Worm (Caenorhabditis elegans) whole organism, L4 larva: ENCODE data around the gene otpl-1.
A peak's percentile ranks its signal among the peaks of the same experiment; 100 is the strongest.

Experiments used
- F26F4.8 ChIP-seq: fragments of 200-800 bp; sonication (Bioruptor generic); conservative IDR thresholded peaks from 2 replicates; pipeline ENCODE4 v1.3.6; 2022; ENCODE audit warnings: missing genetic modification characterization, missing compliant biosample characterization
- F37D6.2 ChIP-seq: sonication (generic microtip); optimal IDR thresholded peaks from 2 replicates; lab custom pipeline; 2016; ENCODE audit warnings: mild to moderate bottlenecking, missing genetic modification characterization, missing compliant biosample characterization
- F44E2.7 ChIP-seq: fragments of 200-800 bp; sonication (Bioruptor generic); IDR thresholded peaks from 2 replicates; pipeline ENCODE4 v2.1.2; 2022; ENCODE audit warnings: missing genetic modification characterization, missing compliant biosample characterization
- T20F7.1 ChIP-seq: fragments of 200-800 bp; sonication (Bioruptor generic); optimal IDR thresholded peaks from 2 replicates; lab custom pipeline; 2018; ENCODE audit warnings: mild to moderate bottlenecking, missing genetic modification characterization, missing compliant biosample characterization
- T26A8.4 ChIP-seq: fragments of 200-800 bp; sonication (Bioruptor generic); IDR thresholded peaks from 2 replicates; pipeline ENCODE4 v1.3.6; 2022; ENCODE audit warnings: missing genetic modification characterization, missing compliant biosample characterization
- Y105C5A.15 ChIP-seq: fragments of 200-800 bp; sonication (Bioruptor generic); IDR thresholded peaks from 2 replicates; pipeline ENCODE4 v1.3.6; 2022; ENCODE audit warnings: missing genetic modification characterization, missing compliant biosample characterization
- Y5F2A.4 ChIP-seq: fragments of 200-800 bp; sonication (Bioruptor generic); optimal IDR thresholded peaks from 2 replicates; lab custom pipeline; 2018; ENCODE audit warnings: mild to moderate bottlenecking, missing genetic modification characterization, missing compliant biosample characterization
- Y75B8A.6 ChIP-seq: fragments of 200-800 bp; sonication (Bioruptor generic); IDR thresholded peaks from 2 replicates; pipeline ENCODE4 v1.3.6; 2022; ENCODE audit warnings: missing genetic modification reagents, missing genetic modification characterization, missing compliant biosample characterization
- ZK337.2 ChIP-seq: fragments of 200-800 bp; sonication (Bioruptor generic); IDR thresholded peaks from 2 replicates; pipeline ENCODE4 v1.3.6; 2022; ENCODE audit warnings: missing genetic modification reagents, missing genetic modification characterization, missing compliant biosample characterization
- ZK546.5 ChIP-seq, 2 experiments: sonication (generic microtip); optimal IDR thresholded peaks; 2 replicates each; lab custom pipeline; 2017; ENCODE audit warnings: missing biosample characterization in 2 of 2, missing genetic modification characterization in 2 of 2
- aha-1 ChIP-seq: fragments of 150-350 bp; peaks from one replicate; lab custom pipeline; 2014; ENCODE audit warnings: missing biosample characterization, missing genetic modification characterization
- ama-1 ChIP-seq: fragments of 150-350 bp; optimal IDR thresholded peaks from 2 replicates; lab custom pipeline; 2014; ENCODE audit warnings: inconsistent platforms, mixed read lengths
- attf-4 ChIP-seq: sonication (generic microtip); optimal IDR thresholded peaks from 3 replicates; lab custom pipeline; 2017; ENCODE audit warnings: missing biosample characterization, missing genetic modification characterization
- ceh-28 ChIP-seq: fragments of 150-350 bp; optimal IDR thresholded peaks from 2 replicates; lab custom pipeline; 2014; ENCODE audit warnings: missing biosample characterization, missing genetic modification reagents, missing genetic modification characterization
- ces-1 ChIP-seq: fragments of 150-350 bp; sonication (generic microtip); optimal IDR thresholded peaks from 4 replicates; lab custom pipeline; 2014; ENCODE audit warnings: missing biosample characterization, missing genetic modification reagents, missing genetic modification characterization
- daf-16 ChIP-seq, 3 experiments: sonication (generic microtip); optimal IDR thresholded peaks; 2 replicates each; lab custom pipeline; 2016 to 2017; ENCODE audit warnings: missing genetic modification characterization in 3 of 3, missing genetic modification reagents in 3 of 3, mild to moderate bottlenecking in 2 of 3, missing compliant biosample characterization in 2 of 3, missing biosample characterization in 1 of 3, moderate library complexity in 1 of 3
- daf-19 ChIP-seq: fragments of 200-800 bp; sonication (Bioruptor generic); conservative IDR thresholded peaks from 2 replicates; pipeline ENCODE4 v1.3.6; 2022; ENCODE audit warnings: missing genetic modification characterization, missing compliant biosample characterization
- duxl-1 ChIP-seq: sonication (generic microtip); optimal IDR thresholded peaks from 2 replicates; lab custom pipeline; 2016; ENCODE audit warnings: mild to moderate bottlenecking, missing genetic modification characterization, moderate library complexity, missing compliant biosample characterization; ENCODE audit not compliant: poor library complexity
- dve-1 ChIP-seq: sonication (generic microtip); optimal IDR thresholded peaks from 2 replicates; lab custom pipeline; 2017; ENCODE audit warnings: antibody characterized with exemption, mild to moderate bottlenecking, missing genetic modification characterization, missing compliant biosample characterization; ENCODE audit not compliant: insufficient read depth
- fos-1 ChIP-seq: fragments of 150-350 bp; optimal IDR thresholded peaks from 2 replicates; lab custom pipeline; 2014; ENCODE audit warnings: missing biosample characterization, missing genetic modification characterization
- hif-1 ChIP-seq, 2 experiments: sonication (generic microtip); optimal IDR thresholded peaks; 2 replicates each; lab custom pipeline; 2016 to 2017; ENCODE audit warnings: missing compliant biosample characterization in 2 of 2, missing genetic modification characterization in 2 of 2, missing genetic modification reagents in 2 of 2, missing genotype in 2 of 2, mild to moderate bottlenecking in 1 of 2
- hlh-11 ChIP-seq: fragments of 200-800 bp; sonication (Bioruptor generic); optimal IDR thresholded peaks from 2 replicates; lab custom pipeline; 2018; ENCODE audit warnings: mild to moderate bottlenecking, missing genetic modification characterization, missing compliant biosample characterization
- lin-13 ChIP-seq: fragments of 150-350 bp; optimal IDR thresholded peaks from 2 replicates; lab custom pipeline; 2014; ENCODE audit warnings: missing biosample characterization, missing genetic modification reagents, missing genetic modification characterization
- lin-15B ChIP-seq: fragments of 150-350 bp; sonication (generic microtip); optimal IDR thresholded peaks from 3 replicates; lab custom pipeline; 2014; ENCODE audit warnings: missing biosample characterization, missing genetic modification characterization
- lin-29 ChIP-seq: fragments of 200-800 bp; sonication (Bioruptor generic); IDR thresholded peaks from 2 replicates; pipeline ENCODE4 v1.3.6; 2022; ENCODE audit warnings: missing genetic modification reagents, missing genetic modification characterization, missing compliant biosample characterization
- lin-38 ChIP-seq: fragments of 200-800 bp; sonication (Bioruptor generic); IDR thresholded peaks from 2 replicates; pipeline ENCODE4 v1.3.6; 2022; ENCODE audit warnings: missing genetic modification reagents, missing genetic modification characterization, missing compliant biosample characterization
- lsy-2 ChIP-seq, 2 experiments: fragments of 150-350 bp in 1 of 2; sonication (generic microtip) in 1 of 2; optimal IDR thresholded peaks; 2 replicates each; lab custom pipeline; 2014 to 2017; ENCODE audit warnings: missing biosample characterization in 2 of 2, missing genetic modification characterization in 2 of 2
- madf-5 ChIP-seq, 2 experiments: fragments of 200-800 bp; sonication (Bioruptor generic); IDR thresholded peaks; 2 replicates each; pipeline ENCODE4 v1.3.6; 2022; ENCODE audit warnings: missing compliant biosample characterization in 2 of 2, missing genetic modification characterization in 2 of 2
- mdt-29 ChIP-seq: fragments of 200-800 bp; sonication (Bioruptor generic); IDR thresholded peaks from 2 replicates; pipeline ENCODE4 v1.3.6; 2022; ENCODE audit warnings: missing genetic modification reagents, missing genetic modification characterization, missing compliant biosample characterization
- nhr-111 ChIP-seq: fragments of 200-800 bp; sonication (Bioruptor generic); optimal IDR thresholded peaks from 2 replicates; lab custom pipeline; 2018; ENCODE audit warnings: mild to moderate bottlenecking, missing genetic modification characterization, missing compliant biosample characterization
- nhr-237 ChIP-seq: sonication (generic microtip); optimal IDR thresholded peaks from 2 replicates; lab custom pipeline; 2017; ENCODE audit warnings: missing biosample characterization, missing genetic modification characterization
- nhr-41 ChIP-seq: fragments of 200-800 bp; sonication (Bioruptor generic); IDR thresholded peaks from 2 replicates; pipeline ENCODE4 v1.3.6; 2022; ENCODE audit warnings: missing genetic modification reagents, missing genetic modification characterization, missing compliant biosample characterization
- nhr-48 ChIP-seq: sonication (generic microtip); optimal IDR thresholded peaks from 2 replicates; lab custom pipeline; 2016; ENCODE audit warnings: mild to moderate bottlenecking, missing genetic modification characterization, missing compliant biosample characterization
- pha-4 ChIP-seq, 2 experiments: fragments of 150-350 bp in 1 of 2; fragments of 200-800 bp in 1 of 2; sonication (Bioruptor generic) in 1 of 2; IDR thresholded peaks in 1 of 2; optimal IDR thresholded peaks in 1 of 2; 2 replicates each; pipeline versions ENCODE4 v1.3.6 to Lab custom; 2014 to 2022; ENCODE audit warnings: missing genetic modification characterization in 2 of 2, missing genetic modification reagents in 2 of 2, missing biosample characterization in 1 of 2, missing compliant biosample characterization in 1 of 2
- php-3 ChIP-seq: fragments of 200-800 bp; sonication (Bioruptor generic); IDR thresholded peaks from 2 replicates; pipeline ENCODE4 v1.3.6; 2022; ENCODE audit warnings: missing genetic modification reagents, missing genetic modification characterization, missing compliant biosample characterization
- spr-1 ChIP-seq: sonication (generic microtip); optimal IDR thresholded peaks from 2 replicates; lab custom pipeline; 2016; ENCODE audit warnings: mild to moderate bottlenecking, missing genetic modification characterization, missing compliant biosample characterization
- tra-1 ChIP-seq: fragments of 200-800 bp; sonication (Bioruptor generic); IDR thresholded peaks from 2 replicates; pipeline ENCODE4 v1.3.6; 2022; ENCODE audit warnings: missing genetic modification reagents, missing genetic modification characterization, missing compliant biosample characterization
- unc-130 ChIP-seq: sonication (generic microtip); optimal IDR thresholded peaks from 2 replicates; lab custom pipeline; 2016; ENCODE audit warnings: missing genetic modification reagents, missing genetic modification characterization, missing compliant biosample characterization
- vab-7 ChIP-seq: fragments of 200-800 bp; sonication (Bioruptor generic); IDR thresholded peaks from 2 replicates; pipeline ENCODE4 v1.3.6; 2022; ENCODE audit warnings: missing genetic modification reagents, missing genetic modification characterization, missing compliant biosample characterization
- zfp-3 ChIP-seq: fragments of 200-800 bp; sonication (Bioruptor generic); conservative IDR thresholded peaks from 2 replicates; pipeline ENCODE4 v1.3.6; 2022; ENCODE audit warnings: missing genetic modification reagents, missing genetic modification characterization, missing compliant biosample characterization
- ztf-7 ChIP-seq: fragments of 150-350 bp; optimal IDR thresholded peaks from 2 replicates; lab custom pipeline; 2014; ENCODE audit warnings: missing biosample characterization, missing genetic modification characterization

The otpl-1 gene

DNA sequence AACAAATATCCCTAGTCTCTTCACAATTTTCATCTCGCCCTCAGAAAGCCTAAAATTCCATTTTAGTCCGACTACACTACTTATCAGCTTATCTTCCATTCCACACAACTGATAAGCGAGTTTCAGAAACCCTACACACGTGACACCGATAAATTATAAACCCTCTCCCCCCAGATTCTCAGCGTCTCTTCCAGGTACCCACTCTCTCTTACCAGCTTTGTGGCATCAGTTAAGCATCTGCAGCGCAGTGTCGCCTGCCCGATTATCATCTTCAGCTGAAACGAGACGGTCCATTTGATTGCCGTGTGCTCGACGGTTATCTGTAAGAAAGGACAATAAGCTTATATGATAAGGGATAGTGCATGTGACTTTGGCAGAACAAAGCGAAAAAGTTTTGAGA is 43.1 kb downstream of the otpl-1 start (continued):
- peak in 1 of 2 experiments; percentile 17 for TF ChIP-seq hif-1 (tag; optimal IDR thresholded peaks at IDR 0.05; lab: Kevin White, UChicago)
- TF ChIP-seq dve-1 (tag; lab: Kevin White, UChicago), result peak; percentile 94
- peak; percentile 97 for TF ChIP-seq hlh-11 (tag; lab: Kevin White, UChicago)
- peak; percentile 68; the same call in 1 of the 2 replicates for TF ChIP-seq pha-4 (GFP tag; IDR thresholded peaks at IDR 0.05; lab: Robert Waterston, UW)
- TF ChIP-seq pha-4 (tag; optimal IDR thresholded peaks at IDR 0.05; lab: Kevin White, UChicago), result no peak
- no peak for TF ChIP-seq nhr-237 (tag; lab: Kevin White, UChicago)
- TF ChIP-seq tra-1 (GFP tag; lab: Robert Waterston, UW), result peak; percentile 82
- TF ChIP-seq duxl-1 (tag; lab: Kevin White, UChicago), result no peak
- no peak for TF ChIP-seq nhr-41 (GFP tag; lab: Robert Waterston, UW)
- no peak for TF ChIP-seq ama-1 (lab: Kevin White, UChicago)
- TF ChIP-seq nhr-48 (tag; lab: Kevin White, UChicago), result peak; percentile 83
- TF ChIP-seq madf-5 (GFP tag; IDR thresholded peaks at IDR 0.05; lab: Robert Waterston, UW), result no peak
- TF ChIP-seq T26A8.4 (GFP tag; lab: Robert Waterston, UW), result peak; percentile 64; the same call in 1 of the 2 replicates
- TF ChIP-seq php-3 (GFP tag; lab: Robert Waterston, UW), result peak; percentile 94
- TF ChIP-seq daf-16 (GFP tag; optimal IDR thresholded peaks at IDR 0.05; lab: Kevin White, UChicago), result peak in 1 of 2 experiments; percentile 71
- peak; percentile 79 for TF ChIP-seq daf-16 (tag; optimal IDR thresholded peaks at IDR 0.05; lab: Kevin White, UChicago)
- TF ChIP-seq daf-19, result no peak
- no peak for TF ChIP-seq ZK337.2 (GFP tag; lab: Robert Waterston, UW)
- no peak for TF ChIP-seq lin-13 (GFP tag; lab: Kevin White, UChicago)
- TF ChIP-seq zfp-3 (GFP tag; lab: Robert Waterston, UW), result no peak
- no peak for TF ChIP-seq ztf-7 (tag; lab: Kevin White, UChicago)
- TF ChIP-seq spr-1 (tag; lab: Kevin White, UChicago), result peak; percentile 39
- peak; percentile 65 for TF ChIP-seq mdt-29 (GFP tag; lab: Robert Waterston, UW)
- peak; percentile 47 for TF ChIP-seq lin-38 (GFP tag; lab: Robert Waterston, UW)
- TF ChIP-seq lin-29, result no peak
- peak in 1 of 2 experiments; percentile 10 for TF ChIP-seq lsy-2 (tag; optimal IDR thresholded peaks at IDR 0.05; lab: Kevin White, UChicago)
- peak; percentile 45 for TF ChIP-seq fos-1 (tag; lab: Kevin White, UChicago)
- TF ChIP-seq F26F4.8 (GFP tag; lab: Robert Waterston, UW), result no peak
- no peak for TF ChIP-seq vab-7
- no peak for TF ChIP-seq ZK546.5 (tag; optimal IDR thresholded peaks at IDR 0.05; lab: Kevin White, UChicago)
- no peak for TF ChIP-seq attf-4 (tag; lab: Kevin White, UChicago)
- no peak for TF ChIP-seq lin-15B (tag; lab: Kevin White, UChicago)
- TF ChIP-seq aha-1 (tag; lab: Kevin White, UChicago), result no peak
- TF ChIP-seq ces-1, result no peak
- TF ChIP-seq unc-130, result no peak
- TF ChIP-seq ceh-28 (tag; lab: Kevin White, UChicago), result no peak
- no peak for TF ChIP-seq Y105C5A.15 (GFP tag; lab: Robert Waterston, UW)
- no peak for TF ChIP-seq F44E2.7 (GFP tag; lab: Robert Waterston, UW)
- no peak for TF ChIP-seq Y75B8A.6 (GFP tag; lab: Robert Waterston, UW)
- TF ChIP-seq T20F7.1 (GFP tag; lab: Kevin White, UChicago), result no peak
- no peak for TF ChIP-seq F37D6.2 (tag; lab: Kevin White, UChicago)
- TF ChIP-seq Y5F2A.4 (GFP tag; lab: Kevin White, UChicago), result no peak
- TF ChIP-seq nhr-111 (GFP tag; lab: Kevin White, UChicago), result no peak
